Fruit fly (Drosophila melanogaster) whole organism, embryonic: ENCODE results near the gene topi.

Source experiments
- Atf3 ChIP-seq: fragments of 200-800 bp; sonication (Bioruptor generic); optimal IDR thresholded peaks from 3 replicates; lab custom pipeline; 2016; ENCODE audit warnings: missing biosample characterization, missing genetic modification characterization
- BEAF-32 ChIP-seq: fragments of 200-800 bp; sonication (Bioruptor generic); optimal IDR thresholded peaks from 3 replicates; lab custom pipeline; 2017; ENCODE audit warnings: missing biosample characterization, missing genetic modification characterization, mild to moderate bottlenecking, moderate library complexity, missing genetic modification reagents
- CG10431 ChIP-seq: fragments of 200-800 bp; sonication (Bioruptor generic); optimal IDR thresholded peaks from 3 replicates; lab custom pipeline; 2018; ENCODE audit warnings: missing biosample characterization, mild to moderate bottlenecking, missing genetic modification characterization
- CG10462 ChIP-seq: fragments of 200-800 bp; sonication (Bioruptor generic); optimal IDR thresholded peaks from 2 replicates; lab custom pipeline; 2016; ENCODE audit warnings: missing biosample characterization, missing genetic modification characterization
- CG11085 ChIP-seq: fragments of 200-800 bp; sonication (Bioruptor generic); IDR thresholded peaks from 2 replicates; pipeline ENCODE4 v1.3.6; 2022; ENCODE audit warnings: missing biosample characterization, missing genetic modification characterization
- CG11504 ChIP-seq: fragments of 200-800 bp; sonication (Bioruptor generic); optimal IDR thresholded peaks from 3 replicates; lab custom pipeline; 2019; ENCODE audit warnings: missing biosample characterization, mild to moderate bottlenecking, missing genetic modification characterization, moderate library complexity
- CG11695 ChIP-seq: fragments of 200-800 bp; sonication (Bioruptor generic); IDR thresholded peaks from 3 replicates; pipeline ENCODE4 v1.3.6; 2022; ENCODE audit warnings: missing biosample characterization, missing genetic modification characterization
- CG11696 ChIP-seq: fragments of 200-800 bp; sonication (Bioruptor generic); IDR thresholded peaks from 2 replicates; pipeline ENCODE4 v1.3.6; 2022; ENCODE audit warnings: missing biosample characterization, missing genetic modification characterization
- CG12942 ChIP-seq: fragments of 200-800 bp; sonication (Bioruptor generic); optimal IDR thresholded peaks from 3 replicates; lab custom pipeline; 2016; ENCODE audit warnings: missing biosample characterization, missing genetic modification characterization
- CG17186 ChIP-seq: fragments of 200-800 bp; sonication (Bioruptor generic); optimal IDR thresholded peaks from 3 replicates; lab custom pipeline; 2017; ENCODE audit warnings: missing biosample characterization, missing genetic modification reagents, missing genetic modification characterization
- CG17328 ChIP-seq: fragments of 200-800 bp; sonication (Bioruptor generic); IDR thresholded peaks from 2 replicates; pipeline ENCODE4 v1.3.6; 2022; ENCODE audit warnings: missing biosample characterization, missing genetic modification characterization
- CG17359 ChIP-seq: fragments of 200-800 bp; sonication (Bioruptor generic); optimal IDR thresholded peaks from 3 replicates; lab custom pipeline; 2018; ENCODE audit warnings: missing biosample characterization, mild to moderate bottlenecking, missing genetic modification characterization, moderate library complexity
- CG17829 ChIP-seq: fragments of 200-800 bp; optimal IDR thresholded peaks from 2 replicates; lab custom pipeline; 2019; ENCODE audit warnings: missing biosample characterization, mild to moderate bottlenecking, missing genetic modification characterization, moderate library complexity
- CG18011 ChIP-seq: fragments of 200-800 bp; sonication (Bioruptor generic); optimal IDR thresholded peaks from 2 replicates; lab custom pipeline; 2017; ENCODE audit warnings: missing biosample characterization, missing genetic modification characterization, mild to moderate bottlenecking, moderate library complexity, missing genotype
- CG32772 ChIP-seq: fragments of 200-800 bp; sonication (Bioruptor generic); IDR thresholded peaks from 2 replicates; pipeline ENCODE4 v1.3.6; 2022; ENCODE audit warnings: missing biosample characterization, missing genetic modification characterization
- CG34376 ChIP-seq: fragments of 200-800 bp; sonication (Bioruptor generic); optimal IDR thresholded peaks from 2 replicates; lab custom pipeline; 2018; ENCODE audit warnings: missing biosample characterization, mild to moderate bottlenecking, missing genetic modification characterization
- CG3995 ChIP-seq: fragments of 200-800 bp; sonication (Bioruptor generic); optimal IDR thresholded peaks from 3 replicates; lab custom pipeline; 2016; ENCODE audit warnings: missing biosample characterization, missing genetic modification characterization
- CG4404 ChIP-seq: fragments of 200-800 bp; sonication (Bioruptor generic); IDR thresholded peaks from 2 replicates; pipeline ENCODE4 v1.3.6; 2022; ENCODE audit warnings: missing biosample characterization, missing genetic modification characterization
- CG6683 ChIP-seq: fragments of 200-800 bp; sonication (Bioruptor generic); optimal IDR thresholded peaks from 2 replicates; lab custom pipeline; 2017; ENCODE audit warnings: missing biosample characterization, mild to moderate bottlenecking, missing genetic modification characterization, missing genetic modification reagents
- CG7839 ChIP-seq: fragments of 200-800 bp; sonication (Bioruptor generic); optimal IDR thresholded peaks from 3 replicates; lab custom pipeline; 2018; ENCODE audit warnings: missing biosample characterization, mild to moderate bottlenecking, missing genetic modification characterization, moderate library complexity
- CG7987 ChIP-seq: fragments of 200-800 bp; sonication (Bioruptor generic); optimal IDR thresholded peaks from 2 replicates; lab custom pipeline; 2018; ENCODE audit warnings: missing biosample characterization, mild to moderate bottlenecking, missing genetic modification characterization, moderate library complexity
- CG9215 ChIP-seq: fragments of 200-800 bp; sonication (Bioruptor generic); IDR thresholded peaks from 2 replicates; pipeline ENCODE4 v1.3.6; 2022; ENCODE audit warnings: missing biosample characterization, missing genetic modification characterization
- CG9932 ChIP-seq: fragments of 200-800 bp; sonication (Bioruptor generic); IDR thresholded peaks from 2 replicates; pipeline ENCODE4 v1.3.6; 2022; ENCODE audit warnings: missing biosample characterization, missing genetic modification characterization
- CoRest ChIP-seq: fragments of 200-800 bp; sonication (Bioruptor generic); optimal IDR thresholded peaks from 3 replicates; lab custom pipeline; 2018; ENCODE audit warnings: missing biosample characterization, mild to moderate bottlenecking, missing genetic modification characterization, moderate library complexity
- D19A ChIP-seq: fragments of 200-800 bp; optimal IDR thresholded peaks from 3 replicates; lab custom pipeline; 2019; ENCODE audit warnings: missing biosample characterization, mild to moderate bottlenecking, missing genetic modification characterization, moderate library complexity
- Drgx ChIP-seq: fragments of 200-800 bp; sonication (Bioruptor generic); IDR thresholded peaks from 2 replicates; pipeline ENCODE4 v1.3.6; 2022; ENCODE audit warnings: missing biosample characterization, missing genetic modification characterization
- E2f1 ChIP-seq: fragments of 200-800 bp; sonication (Bioruptor generic); IDR thresholded peaks from 2 replicates; pipeline ENCODE4 v1.3.6; 2022; ENCODE audit warnings: missing biosample characterization, missing genetic modification characterization
- Hmx ChIP-seq: fragments of 200-800 bp; sonication (Bioruptor generic); optimal IDR thresholded peaks from 2 replicates; lab custom pipeline; 2016; ENCODE audit warnings: missing biosample characterization, missing genetic modification characterization
- Hr78 ChIP-seq, 2 experiments: fragments of 200-800 bp in 1 of 2; fragments of >200 bp in 1 of 2; sonication (Bioruptor generic) in 1 of 2; optimal IDR thresholded peaks; 2 replicates each; lab custom pipeline; 2017 to 2019; ENCODE audit warnings: missing biosample characterization in 2 of 2, missing genetic modification characterization in 2 of 2, mild to moderate bottlenecking in 1 of 2, moderate library complexity in 1 of 2
- Kr ChIP-seq: fragments of 200-800 bp; sonication (Bioruptor generic); optimal IDR thresholded peaks from 2 replicates; lab custom pipeline; 2017; ENCODE audit warnings: missing biosample characterization, mild to moderate bottlenecking, missing genetic modification characterization
- Lhr ChIP-seq: fragments of 200-800 bp; sonication (Bioruptor generic); optimal IDR thresholded peaks from 3 replicates; lab custom pipeline; 2017; ENCODE audit warnings: mild to moderate bottlenecking, missing biosample characterization, missing genetic modification reagents, missing genetic modification characterization
- MTF-1 ChIP-seq: fragments of 200-800 bp; sonication (Bioruptor generic); optimal IDR thresholded peaks from 2 replicates; lab custom pipeline; 2018; ENCODE audit warnings: missing biosample characterization, mild to moderate bottlenecking, missing genetic modification characterization, borderline replicate concordance
- Mad ChIP-seq: fragments of 200-800 bp; sonication (Bioruptor generic); optimal IDR thresholded peaks from 2 replicates; lab custom pipeline; 2016; ENCODE audit warnings: missing biosample characterization, missing genetic modification characterization
- Med ChIP-seq: fragments of 200-800 bp; sonication (Bioruptor generic); peaks from one replicate; lab custom pipeline; 2016; ENCODE audit warnings: missing biosample characterization, missing genetic modification characterization, mild to moderate bottlenecking, inconsistent platforms, moderate library complexity
- Neu2 ChIP-seq: fragments of 200-800 bp; sonication (Bioruptor generic); optimal IDR thresholded peaks from 3 replicates; lab custom pipeline; 2016; ENCODE audit warnings: missing biosample characterization, missing genetic modification characterization, borderline replicate concordance
- Poxn ChIP-seq: fragments of 200-800 bp; sonication (Bioruptor generic); IDR thresholded peaks from 2 replicates; pipeline ENCODE4 v1.3.6; 2022; ENCODE audit warnings: missing biosample characterization, missing genetic modification characterization
- bbx ChIP-seq: fragments of 200-800 bp; sonication (Bioruptor generic); IDR thresholded peaks from 2 replicates; pipeline ENCODE4 v1.3.6; 2022; ENCODE audit warnings: missing biosample characterization, missing genetic modification characterization; ENCODE audit not compliant: partially characterized antibody
- bowl ChIP-seq: fragments of 200-800 bp; sonication (Bioruptor generic); IDR thresholded peaks from 2 replicates; pipeline ENCODE4 v1.3.6; 2022; ENCODE audit warnings: missing biosample characterization, missing genetic modification characterization
- corto ChIP-seq: fragments of 200-800 bp; sonication (Bioruptor generic); optimal IDR thresholded peaks from 2 replicates; lab custom pipeline; 2016; ENCODE audit warnings: missing biosample characterization, mild to moderate bottlenecking, missing genetic modification characterization, moderate library complexity
- dati ChIP-seq: fragments of 200-800 bp; sonication (Bioruptor generic); IDR thresholded peaks from 2 replicates; pipeline ENCODE4 v1.3.6; 2022; ENCODE audit warnings: missing biosample characterization, missing genetic modification characterization
- klu ChIP-seq: fragments of 200-800 bp; sonication (Bioruptor generic); IDR thresholded peaks from 2 replicates; pipeline ENCODE4 v1.3.6; 2022; ENCODE audit warnings: missing biosample characterization, missing genetic modification characterization
- knrl ChIP-seq: fragments of 200-800 bp; sonication (Bioruptor generic); IDR thresholded peaks from 3 replicates; pipeline ENCODE4 v1.3.6; 2022; ENCODE audit warnings: missing biosample characterization, missing genetic modification characterization; ENCODE audit not compliant: partially characterized antibody
- nom ChIP-seq: fragments of 200-800 bp; sonication (Bioruptor generic); optimal IDR thresholded peaks from 2 replicates; lab custom pipeline; 2017; ENCODE audit warnings: missing biosample characterization, missing genetic modification characterization, mild to moderate bottlenecking, moderate library complexity, missing genetic modification reagents
- odd ChIP-seq: fragments of 200-800 bp; sonication (Bioruptor generic); optimal IDR thresholded peaks from 2 replicates; lab custom pipeline; 2017; ENCODE audit warnings: missing biosample characterization, mild to moderate bottlenecking, missing genetic modification characterization
- rib ChIP-seq: fragments of 200-800 bp; sonication (Bioruptor generic); IDR thresholded peaks from 2 replicates; pipeline ENCODE4 v1.3.6; 2022; ENCODE audit warnings: missing biosample characterization, missing genetic modification characterization
- ssp ChIP-seq: fragments of 200-800 bp; sonication (Bioruptor generic); IDR thresholded peaks from 2 replicates; pipeline ENCODE4 v1.3.6; 2022; ENCODE audit warnings: missing biosample characterization, missing genetic modification characterization
- stc ChIP-seq: fragments of 200-800 bp; sonication (Bioruptor generic); IDR thresholded peaks from 2 replicates; pipeline ENCODE4 v1.3.6; 2022; ENCODE audit warnings: missing biosample characterization, missing genetic modification characterization
- sug ChIP-seq: fragments of 200-800 bp; optimal IDR thresholded peaks from 2 replicates; lab custom pipeline; 2019; ENCODE audit warnings: missing biosample characterization, mild to moderate bottlenecking, missing genetic modification characterization, moderate library complexity
- ttk ChIP-seq: fragments of 200-800 bp; sonication (Bioruptor generic); IDR thresholded peaks from 2 replicates; pipeline ENCODE4 v2.1.2; 2022; ENCODE audit warnings: missing biosample characterization, missing genetic modification characterization
- wor ChIP-seq: fragments of 200-800 bp; sonication (Bioruptor generic); IDR thresholded peaks from 2 replicates; pipeline ENCODE4 v1.3.6; 2022; ENCODE audit warnings: missing biosample characterization, missing genetic modification characterization
- zen ChIP-seq: fragments of 200-800 bp; sonication (Bioruptor generic); optimal IDR thresholded peaks from 3 replicates; lab custom pipeline; 2018; ENCODE audit warnings: missing biosample characterization, mild to moderate bottlenecking, missing genetic modification characterization, moderate library complexity

Gene topi

DNA sequence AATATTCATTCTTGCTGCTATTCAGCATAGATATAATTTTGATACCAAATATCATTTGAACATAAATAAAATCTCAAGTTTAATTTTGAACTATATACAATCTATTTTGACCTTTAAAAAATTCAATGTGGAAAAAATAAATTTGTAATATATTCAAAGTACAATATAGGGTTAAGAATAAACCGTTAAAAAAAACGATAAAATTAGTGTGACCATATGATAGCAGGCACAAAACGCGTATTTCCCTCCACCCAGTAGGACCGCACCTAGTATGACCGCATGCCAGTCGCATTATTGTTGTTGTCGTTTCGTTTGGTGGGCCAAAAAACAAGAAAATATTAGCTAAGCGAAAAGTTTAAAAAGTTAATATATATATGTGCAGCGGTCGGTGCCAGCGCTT, 18.1 kb downstream of the topi start, which contains the start of gene CG8516 (continued):
- TF ChIP-seq CG32772: 0 out of 2 replicates have a peak, but pooled peaks have one; percentile 24
- TF ChIP-seq CG3995 (GFP tag; lab: Kevin White, UChicago): peak; percentile 68
- no peak for TF ChIP-seq E2f1 (GFP tag; lab: Robert Waterston, UW)
- TF ChIP-seq stc (GFP tag; lab: Robert Waterston, UW): no peak
- TF ChIP-seq Drgx: 0 out of 2 replicates have a peak, but pooled peaks have one; percentile 11
- TF ChIP-seq wor (GFP tag; lab: Robert Waterston, UW): no peak
- no peak for TF ChIP-seq Kr (GFP tag; lab: Kevin White, UChicago)
- TF ChIP-seq knrl (GFP tag; lab: Robert Waterston, UW): no peak
- TF ChIP-seq ttk (GFP tag; lab: Robert Waterston, UW): no peak
- TF ChIP-seq CG18011 (GFP tag; lab: Kevin White, UChicago): no peak
- TF ChIP-seq CG10431: no peak
- 0 out of 2 replicates have a peak, but pooled peaks have one; percentile 39 for TF ChIP-seq bowl
- no peak for TF ChIP-seq rib (GFP tag; lab: Robert Waterston, UW)
- no peak for TF ChIP-seq odd
- TF ChIP-seq CG4404: no peak
- no peak for TF ChIP-seq CG11504
- no peak for TF ChIP-seq corto
- TF ChIP-seq Neu2 (GFP tag; lab: Kevin White, UChicago): no peak
- peak; percentile 2 for TF ChIP-seq MTF-1
- no peak for TF ChIP-seq Poxn (GFP tag; lab: Robert Waterston, UW)
- no peak for TF ChIP-seq CG11085 (GFP tag; lab: Robert Waterston, UW)
- TF ChIP-seq CG34376 (GFP tag; lab: Kevin White, UChicago): peak; percentile 12
- no peak for TF ChIP-seq CG9215 (GFP tag; lab: Robert Waterston, UW)
- peak; percentile 33 for TF ChIP-seq Lhr (GFP tag; lab: Kevin White, UChicago)
- no peak for TF ChIP-seq CG11696
- TF ChIP-seq Mad (GFP tag; lab: Kevin White, UChicago): no peak
- TF ChIP-seq dati (GFP tag; lab: Robert Waterston, UW): no peak
- no peak for TF ChIP-seq CG7987 (GFP tag; lab: Kevin White, UChicago)
- no peak for TF ChIP-seq Hr78 (GFP tag; optimal IDR thresholded peaks at IDR 0.05; lab: Kevin White, UChicago)
- peak; percentile 41 for TF ChIP-seq BEAF-32 (GFP tag; lab: Kevin White, UChicago)
- TF ChIP-seq Med (GFP tag; lab: Kevin White, UChicago): peak; percentile 70
- no peak; the same call in 1 of the 2 replicates for TF ChIP-seq bbx (GFP tag; lab: Robert Waterston, UW)
- TF ChIP-seq ssp: no peak
- no peak for TF ChIP-seq D19A
- peak; percentile 53 for TF ChIP-seq CoRest
- 0 out of 3 replicates have a peak, but pooled peaks have one; percentile 16 for TF ChIP-seq CG11695
- TF ChIP-seq CG17328 (GFP tag; lab: Robert Waterston, UW): peak; percentile 36
- no peak for TF ChIP-seq CG17359
- peak; percentile 17 for TF ChIP-seq CG17186 (GFP tag; lab: Kevin White, UChicago)
- no peak for TF ChIP-seq CG12942
- TF ChIP-seq CG7839 (tag; lab: Kevin White, UChicago): no peak
- no peak for TF ChIP-seq CG6683 (GFP tag; lab: Kevin White, UChicago)
- no peak for TF ChIP-seq nom
- TF ChIP-seq CG9932 (GFP tag; lab: Robert Waterston, UW): peak; percentile 37; the same call in 1 of the 2 replicates
- no peak for TF ChIP-seq klu (GFP tag; lab: Robert Waterston, UW)
- no peak for TF ChIP-seq Hmx (GFP tag; lab: Kevin White, UChicago)
- peak; percentile 14 for TF ChIP-seq zen
- peak; percentile 39 for TF ChIP-seq CG17829
- TF ChIP-seq sug (tag; lab: Kevin White, UChicago): peak; percentile 32
- TF ChIP-seq Atf3 (GFP tag; lab: Kevin White, UChicago): peak; percentile 13
- peak; percentile 17 for TF ChIP-seq CG10462 (GFP tag; lab: Kevin White, UChicago)
